Fruit fly (Drosophila melanogaster): ENCODE measurements around the gene eIF3l.

Gene eIF3l

dm6 chr3L:12109045-12109632 lies 36.8 kb downstream of the eIF3l start:
- TF ChIP-seq CrebA (GFP tag; optimal IDR thresholded peaks at IDR 0.05; ENCODE audit: borderline replicate concordance), result no peak
- no peak for TF ChIP-seq Hnf4 (GFP tag; optimal IDR thresholded peaks at IDR 0.05)
- no peak for TF ChIP-seq Myc (optimal IDR thresholded peaks at IDR 0.05)
- TF ChIP-seq HLH106 (tag; optimal IDR thresholded peaks at IDR 0.05), result no peak
- no peak for TF ChIP-seq Dfd (GFP tag; optimal IDR thresholded peaks at IDR 0.05)
- no peak for TF ChIP-seq Abd-B (GFP tag; optimal IDR thresholded peaks at IDR 0.05)
- no peak for TF ChIP-seq GATAd (GFP tag; optimal IDR thresholded peaks at IDR 0.05)
- TF ChIP-seq Sp1 (GFP tag; optimal IDR thresholded peaks at IDR 0.05), result no peak
- no peak for TF ChIP-seq lola (GFP tag; optimal IDR thresholded peaks at IDR 0.05)
- no peak for TF ChIP-seq N (GFP tag; optimal IDR thresholded peaks at IDR 0.05)
- no peak for TF ChIP-seq pan (optimal IDR thresholded peaks at IDR 0.05)
- no peak for TF ChIP-seq sage (GFP tag; optimal IDR thresholded peaks at IDR 0.05)
- TF ChIP-seq tai (GFP tag; optimal IDR thresholded peaks at IDR 0.05), result no peak
- TF ChIP-seq Vsx2 (GFP tag; optimal IDR thresholded peaks at IDR 0.05; ENCODE audit: partially characterized antibody), result no peak
- no peak for TF ChIP-seq ey (GFP tag; optimal IDR thresholded peaks at IDR 0.05)

- TF ChIP-seq Vsx2 (GFP tag; optimal IDR thresholded peaks at IDR 0.05; ENCODE audit: partially characterized antibody) (no peak), psq (GFP tag; optimal IDR thresholded peaks at IDR 0.05) (no peak), h (GFP tag; optimal IDR thresholded peaks at IDR 0.05) (no peak), Dif (GFP tag; optimal IDR thresholded peaks at IDR 0.05; ENCODE audit: partially characterized antibody) (no peak), Myc (optimal IDR thresholded peaks at IDR 0.05) (no peak), dmrt93B (GFP tag; optimal IDR thresholded peaks at IDR 0.05) (no peak), CG32264 (GFP tag; optimal IDR thresholded peaks at IDR 0.05) (no peak), rgr (GFP tag; optimal IDR thresholded peaks at IDR 0.05) (no peak), jim (GFP tag; optimal IDR thresholded peaks at IDR 0.05) (no peak), Jra (GFP tag; optimal IDR thresholded peaks at IDR 0.05) (no peak), HLH106 (tag; optimal IDR thresholded peaks at IDR 0.05) (no peak), Hr83 (GFP tag; optimal IDR thresholded peaks at IDR 0.05; ENCODE audit: poor library complexity, severe bottlenecking) (no peak), foxo (GFP tag; optimal IDR thresholded peaks at IDR 0.05) (no peak), N (GFP tag; optimal IDR thresholded peaks at IDR 0.05) (no peak), fru (GFP tag; optimal IDR thresholded peaks at IDR 0.05) (no peak), pan (optimal IDR thresholded peaks at IDR 0.05) (no peak)
Observed at dm6 chr3L:12108515-12108914, 37.4 kb downstream of the eIF3l start.

- no peak for TF ChIP-seq dl (GFP tag; optimal IDR thresholded peaks at IDR 0.05; ENCODE audit: insufficient read depth in 1 of 2, partially characterized antibody in 2 of 2)
- no peak for TF ChIP-seq jim (GFP tag; optimal IDR thresholded peaks at IDR 0.05)
- TF ChIP-seq usp (GFP tag; optimal IDR thresholded peaks at IDR 0.05), result no peak
- TF ChIP-seq sv (GFP tag; optimal IDR thresholded peaks at IDR 0.05), result no peak
- no peak for TF ChIP-seq Myc (optimal IDR thresholded peaks at IDR 0.05)
- no peak for TF ChIP-seq Abd-B (GFP tag; optimal IDR thresholded peaks at IDR 0.05)
- TF ChIP-seq sage (GFP tag; optimal IDR thresholded peaks at IDR 0.05), result no peak
- TF ChIP-seq CG32264 (GFP tag; optimal IDR thresholded peaks at IDR 0.05), result no peak
- no peak for TF ChIP-seq Rel (GFP tag; optimal IDR thresholded peaks at IDR 0.05)
- TF ChIP-seq Rel (tag; optimal IDR thresholded peaks at IDR 0.05), result no peak
- TF ChIP-seq CG9705 (GFP tag; optimal IDR thresholded peaks at IDR 0.05), result no peak
Observed at dm6 chr3L:12107378-12107777, 38.5 kb downstream of the eIF3l start.

dm6 chr3L:12101924-12102383 lies 43.9 kb downstream of the eIF3l start:
- peak; percentile 5 for TF ChIP-seq dmrt93B (GFP tag; optimal IDR thresholded peaks at IDR 0.05)
- peak; percentile 42 for TF ChIP-seq rgr (GFP tag; optimal IDR thresholded peaks at IDR 0.05)
- no peak for TF ChIP-seq N (GFP tag; optimal IDR thresholded peaks at IDR 0.05)
- no peak for TF ChIP-seq CG32264 (GFP tag; optimal IDR thresholded peaks at IDR 0.05)
- peak; percentile 46 for TF ChIP-seq psq (GFP tag; optimal IDR thresholded peaks at IDR 0.05)
- no peak for TF ChIP-seq Hr83 (GFP tag; optimal IDR thresholded peaks at IDR 0.05; ENCODE audit: poor library complexity, severe bottlenecking)
- peak; percentile 8 for TF ChIP-seq h (GFP tag; optimal IDR thresholded peaks at IDR 0.05)
- TF ChIP-seq HLH106 (tag; optimal IDR thresholded peaks at IDR 0.05), result peak; percentile 63
- TF ChIP-seq br (GFP tag; optimal IDR thresholded peaks at IDR 0.05), result no peak
- peak in 1 of 2 experiments; percentile 19 for TF ChIP-seq foxo (GFP tag; optimal IDR thresholded peaks at IDR 0.05)
- TF ChIP-seq Hnf4 (GFP tag; optimal IDR thresholded peaks at IDR 0.05), result no peak
- TF ChIP-seq GATAd (GFP tag; optimal IDR thresholded peaks at IDR 0.05), result no peak
- TF ChIP-seq dsf (GFP tag; optimal IDR thresholded peaks at IDR 0.05; ENCODE audit: borderline replicate concordance), result no peak
- TF ChIP-seq OdsH (GFP tag; optimal IDR thresholded peaks at IDR 0.05), result peak; percentile 37
- TF ChIP-seq Abd-B (GFP tag; optimal IDR thresholded peaks at IDR 0.05), result no peak
- peak; percentile 62 for TF ChIP-seq Sp1 (GFP tag; optimal IDR thresholded peaks at IDR 0.05)
